Fruit fly (Drosophila melanogaster) whole organism, prepupa: ENCODE results near the gene CG14610.

Experiments used
- Eip75B ChIP-seq: fragments of 200-800 bp; sonication (Bioruptor generic); optimal IDR thresholded peaks from 3 replicates; lab custom pipeline; 2016; ENCODE audit warnings: missing biosample characterization, missing genetic modification characterization
- Ets21C ChIP-seq: fragments of 200-800 bp; sonication (Bioruptor generic); optimal IDR thresholded peaks from 3 replicates; lab custom pipeline; 2016; ENCODE audit warnings: missing biosample characterization, missing genetic modification characterization
- fd59A ChIP-seq: fragments of 200-800 bp; sonication (Bioruptor generic); optimal IDR thresholded peaks from 2 replicates; lab custom pipeline; 2017; ENCODE audit warnings: missing biosample characterization, mild to moderate bottlenecking, missing genetic modification characterization, missing genetic modification reagents
- svp ChIP-seq: fragments of 200-800 bp; sonication (Bioruptor generic); peaks from one replicate; lab custom pipeline; 2016; ENCODE audit warnings: missing biosample characterization, missing genetic modification characterization

Gene CG14610

DNA sequence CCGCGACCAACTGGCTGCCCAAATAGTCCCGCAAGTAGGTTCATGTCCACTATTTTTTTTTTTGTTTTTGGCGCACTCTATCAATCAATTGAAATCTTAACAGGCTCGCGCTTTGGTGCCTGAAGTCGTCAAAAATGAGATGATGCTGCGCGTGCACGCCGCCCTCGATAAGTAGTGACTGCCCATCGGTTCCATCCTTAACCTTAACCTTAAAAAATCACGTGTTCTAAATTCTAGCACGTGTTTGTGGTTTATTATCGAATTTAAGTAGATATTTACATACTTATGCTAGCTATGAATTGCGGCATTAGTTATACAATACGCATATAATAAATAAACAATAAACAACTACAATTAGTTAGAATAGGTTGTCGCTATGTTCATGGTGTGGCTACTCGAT lies 49.7 kb downstream of the CG14610 start:
- TF ChIP-seq Ets21C (GFP tag; lab: Kevin White, UChicago): no peak
- TF ChIP-seq svp (GFP tag; lab: Kevin White, UChicago): no peak
- TF ChIP-seq fd59A (GFP tag; lab: Kevin White, UChicago): no peak
- no peak for TF ChIP-seq Eip75B (GFP tag; lab: Kevin White, UChicago)
